Worm (Caenorhabditis elegans) whole organism, young adult: ENCODE measurements around the gene Y55F3C.10.

Experiments
- B0019.2 ChIP-seq: fragments of 200-800 bp; sonication (Bioruptor generic); conservative IDR thresholded peaks from 2 replicates; pipeline ENCODE4 v1.3.6; 2022; ENCODE audit warnings: missing genetic modification reagents, missing genetic modification characterization, missing compliant biosample characterization
- B0336.3 ChIP-seq: fragments of 200-800 bp; sonication (Bioruptor generic); IDR thresholded peaks from 2 replicates; pipeline ENCODE4 v1.3.6; 2022; ENCODE audit warnings: missing genetic modification characterization, missing compliant biosample characterization
- F10E7.11 ChIP-seq: sonication (generic microtip); optimal IDR thresholded peaks from 2 replicates; lab custom pipeline; 2017; ENCODE audit warnings: mild to moderate bottlenecking, missing genetic modification characterization, moderate library complexity, missing compliant biosample characterization
- F22D6.2 ChIP-seq: sonication (generic microtip); optimal IDR thresholded peaks from 2 replicates; lab custom pipeline; 2016; ENCODE audit warnings: mild to moderate bottlenecking, missing genetic modification characterization, missing compliant biosample characterization
- F33H1.4 ChIP-seq: fragments of 200-800 bp; sonication (Bioruptor generic); IDR thresholded peaks from 2 replicates; pipeline ENCODE4 v1.3.6; 2022; ENCODE audit warnings: missing genetic modification reagents, missing genetic modification characterization, missing compliant biosample characterization
- F52B5.7 ChIP-seq: sonication (generic microtip); optimal IDR thresholded peaks from 2 replicates; lab custom pipeline; 2016; ENCODE audit warnings: mild to moderate bottlenecking, missing genetic modification characterization, missing compliant biosample characterization
- T26A5.8 ChIP-seq: sonication (generic microtip); optimal IDR thresholded peaks from 2 replicates; lab custom pipeline; 2016; ENCODE audit warnings: missing genetic modification characterization, missing compliant biosample characterization
- Y53F4B.3 ChIP-seq: fragments of 200-800 bp; sonication (Bioruptor generic); IDR thresholded peaks from 2 replicates; pipeline ENCODE4 v1.3.6; 2022; ENCODE audit warnings: missing genetic modification reagents, missing genetic modification characterization, missing compliant biosample characterization
- Y95B8A.8 ChIP-seq: fragments of 200-800 bp; sonication (Bioruptor generic); IDR thresholded peaks from 2 replicates; pipeline ENCODE4 v1.3.6; 2022; ENCODE audit warnings: missing genetic modification reagents, missing genetic modification characterization, missing compliant biosample characterization
- akir-1 ChIP-seq: fragments of 200-800 bp; sonication (Bioruptor generic); optimal IDR thresholded peaks from 2 replicates; lab custom pipeline; 2018; ENCODE audit warnings: mild to moderate bottlenecking, missing genetic modification characterization, moderate library complexity, missing compliant biosample characterization
- ama-1 ChIP-seq, 3 experiments: fragments of 150-350 bp in 1 of 3; sonication (generic microtip) in 2 of 3; optimal IDR thresholded peaks; 2 replicates each; lab custom pipeline; 2014 to 2018; ENCODE audit warnings: missing biosample characterization in 2 of 3, missing genetic modification characterization in 2 of 3, missing genetic modification reagents in 2 of 3
- atf-7 ChIP-seq: sonication (generic microtip); optimal IDR thresholded peaks from 2 replicates; lab custom pipeline; 2017; ENCODE audit warnings: mild to moderate bottlenecking, missing genetic modification characterization, missing compliant biosample characterization
- attf-3 ChIP-seq: fragments of 200-800 bp; sonication (Bioruptor generic); conservative IDR thresholded peaks from 2 replicates; pipeline ENCODE4 v1.3.6; 2022; ENCODE audit warnings: missing genetic modification reagents, missing genetic modification characterization, missing compliant biosample characterization
- attf-5 ChIP-seq: fragments of 200-800 bp; sonication (Bioruptor generic); optimal IDR thresholded peaks from 2 replicates; lab custom pipeline; 2018; ENCODE audit warnings: mild to moderate bottlenecking, missing genetic modification characterization, missing compliant biosample characterization
- cebp-2 ChIP-seq: fragments of 200-800 bp; sonication (Bioruptor generic); IDR thresholded peaks from 2 replicates; pipeline ENCODE4 v1.3.6; 2022; ENCODE audit warnings: missing genetic modification characterization, missing compliant biosample characterization
- ceh-100 ChIP-seq: fragments of 200-800 bp; sonication (Bioruptor generic); IDR thresholded peaks from 2 replicates; pipeline ENCODE4 v1.3.6; 2022; ENCODE audit warnings: missing genetic modification reagents, missing genetic modification characterization, missing compliant biosample characterization
- dpl-1 ChIP-seq: fragments of 150-350 bp; optimal IDR thresholded peaks from 2 replicates; lab custom pipeline; 2014; ENCODE audit warnings: missing biosample characterization, missing genetic modification reagents, missing genetic modification characterization
- gei-17 ChIP-seq: fragments of 200-800 bp; sonication (Bioruptor generic); optimal IDR thresholded peaks from 2 replicates; lab custom pipeline; 2018; ENCODE audit warnings: mild to moderate bottlenecking, missing genetic modification characterization, missing compliant biosample characterization
- hlh-12 ChIP-seq: sonication (generic microtip); optimal IDR thresholded peaks from 2 replicates; lab custom pipeline; 2016; ENCODE audit warnings: missing genetic modification characterization, missing compliant biosample characterization
- hlh-26 ChIP-seq: fragments of 200-800 bp; sonication (Bioruptor generic); conservative IDR thresholded peaks from 2 replicates; pipeline ENCODE4 v1.3.6; 2022; ENCODE audit warnings: missing genetic modification reagents, missing genetic modification characterization, missing compliant biosample characterization
- hmg-1.2 ChIP-seq: fragments of 200-800 bp; sonication (Bioruptor generic); IDR thresholded peaks from 2 replicates; pipeline ENCODE4 v1.3.6; 2022; ENCODE audit warnings: missing genetic modification reagents, missing genetic modification characterization, missing compliant biosample characterization
- lin-26 ChIP-seq: fragments of 200-800 bp; sonication (Bioruptor generic); IDR thresholded peaks from 2 replicates; pipeline ENCODE4 v1.3.6; 2022; ENCODE audit warnings: missing genetic modification reagents, missing genetic modification characterization, missing compliant biosample characterization
- lin-40 ChIP-seq: sonication (generic microtip); optimal IDR thresholded peaks from 2 replicates; lab custom pipeline; 2016; ENCODE audit warnings: missing genetic modification characterization, mild to moderate bottlenecking, missing compliant biosample characterization, missing genotype, missing genetic modification reagents
- lin-54 ChIP-seq: fragments of 200-800 bp; sonication (Bioruptor generic); optimal IDR thresholded peaks from 2 replicates; lab custom pipeline; 2018; ENCODE audit warnings: mild to moderate bottlenecking, missing genetic modification characterization, missing compliant biosample characterization
- lsy-27 ChIP-seq: sonication (generic microtip); optimal IDR thresholded peaks from 2 replicates; lab custom pipeline; 2017; ENCODE audit warnings: missing genetic modification characterization, mild to moderate bottlenecking, missing compliant biosample characterization, antibody characterized with exemption, missing genotype, borderline replicate concordance; ENCODE audit not compliant: insufficient read depth
- madf-6 ChIP-seq: fragments of 200-800 bp; sonication (Bioruptor generic); IDR thresholded peaks from 2 replicates; pipeline ENCODE4 v1.3.6; 2022; ENCODE audit warnings: missing genetic modification reagents, missing genetic modification characterization, missing compliant biosample characterization
- madf-8 ChIP-seq: fragments of 200-800 bp; sonication (Bioruptor generic); conservative IDR thresholded peaks from 2 replicates; pipeline ENCODE4 v1.3.6; 2022; ENCODE audit warnings: missing genetic modification reagents, missing genetic modification characterization, missing compliant biosample characterization
- mel-28 ChIP-seq: sonication (generic microtip); optimal IDR thresholded peaks from 2 replicates; lab custom pipeline; 2016; ENCODE audit warnings: borderline replicate concordance, mild to moderate bottlenecking, missing genetic modification characterization, missing compliant biosample characterization
- mxl-1 ChIP-seq: sonication (generic microtip); optimal IDR thresholded peaks from 2 replicates; lab custom pipeline; 2016; ENCODE audit warnings: missing genetic modification characterization, missing compliant biosample characterization
- nfya-1 ChIP-seq: sonication (generic microtip); optimal IDR thresholded peaks from 2 replicates; lab custom pipeline; 2017; ENCODE audit warnings: antibody characterized with exemption, missing compliant biosample characterization, missing genetic modification characterization, borderline replicate concordance; ENCODE audit not compliant: insufficient read depth
- nhr-80 ChIP-seq: sonication (generic microtip); optimal IDR thresholded peaks from 2 replicates; lab custom pipeline; 2016; ENCODE audit warnings: missing genetic modification characterization, missing compliant biosample characterization
- nhr-90 ChIP-seq: sonication (generic microtip); optimal IDR thresholded peaks from 2 replicates; lab custom pipeline; 2016; ENCODE audit warnings: missing genotype, mild to moderate bottlenecking, missing genetic modification characterization, missing compliant biosample characterization
- pbrm-1 ChIP-seq: fragments of 200-800 bp; sonication (Bioruptor generic); IDR thresholded peaks from 2 replicates; pipeline ENCODE4 v1.3.6; 2022; ENCODE audit warnings: missing genetic modification reagents, missing genetic modification characterization, missing compliant biosample characterization
- pha-4 ChIP-seq: fragments of 150-350 bp; sonication (generic microtip); optimal IDR thresholded peaks from 2 replicates; lab custom pipeline; 2014; ENCODE audit warnings: missing biosample characterization, missing genetic modification reagents, missing genetic modification characterization
- rpc-1 ChIP-seq, 2 experiments: fragments of 150-350 bp in 1 of 2; sonication (generic microtip) in 1 of 2; optimal IDR thresholded peaks; 2 replicates each; lab custom pipeline; 2014 to 2018; ENCODE audit warnings: missing biosample characterization in 1 of 2, missing genetic modification characterization in 1 of 2, missing genetic modification reagents in 1 of 2, missing genotype in 1 of 2
- snpc-1.1 ChIP-seq: sonication (generic microtip); optimal IDR thresholded peaks from 2 replicates; lab custom pipeline; 2017; ENCODE audit warnings: missing genetic modification characterization, mild to moderate bottlenecking, missing compliant biosample characterization, antibody characterized with exemption, moderate library complexity, missing genotype, missing genetic modification reagents; ENCODE audit not compliant: insufficient read depth
- tbx-9 ChIP-seq: sonication (generic microtip); optimal IDR thresholded peaks from 2 replicates; lab custom pipeline; 2016; ENCODE audit warnings: borderline replicate concordance, missing genetic modification characterization, inconsistent platforms, missing compliant biosample characterization
- xnd-1 ChIP-seq: sonication (generic microtip); optimal IDR thresholded peaks from 2 replicates; lab custom pipeline; 2016; ENCODE audit warnings: missing genotype, missing genetic modification reagents, missing genetic modification characterization, missing compliant biosample characterization
- ztf-28 ChIP-seq: fragments of 200-800 bp; sonication (Bioruptor generic); IDR thresholded peaks from 2 replicates; pipeline ENCODE4 v1.3.6; 2022; ENCODE audit warnings: missing genetic modification reagents, missing genetic modification characterization, missing compliant biosample characterization

The Y55F3C.10 gene

DNA sequence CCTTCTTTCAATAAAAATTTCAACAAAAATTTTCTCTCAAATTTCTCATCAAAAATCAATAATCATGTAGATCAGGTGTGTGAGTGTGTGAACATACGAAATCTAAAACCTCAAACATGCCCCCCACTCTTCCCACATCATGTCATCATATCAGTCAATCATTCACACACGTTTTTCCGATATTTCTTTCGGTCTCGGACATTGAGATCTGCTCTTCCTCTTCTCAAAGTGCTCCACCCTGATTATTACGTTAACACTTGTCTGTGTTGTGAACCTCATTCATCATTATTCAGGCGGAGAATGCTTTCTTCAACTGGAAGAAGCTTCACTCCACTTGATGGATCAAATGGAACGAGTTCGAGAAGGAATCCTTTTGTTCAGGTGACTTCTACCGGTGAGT, 17.2 kb upstream of the Y55F3C.10 start, which contains the start of gene kvs-5:
kvs-5 (plus strand) TSS at position 301 of the 400 bp plus-strand sequence.
- no peak for TF ChIP-seq nfya-1 (tag; lab: Kevin White, UChicago)
- TF ChIP-seq lin-54 (GFP tag; lab: Kevin White, UChicago): no peak
- no peak for TF ChIP-seq ama-1 (optimal IDR thresholded peaks at IDR 0.05; lab: Kevin White, UChicago)
- no peak for TF ChIP-seq ama-1 (GFP tag; optimal IDR thresholded peaks at IDR 0.05; lab: Kevin White, UChicago)
- TF ChIP-seq F10E7.11: no peak
- no peak for TF ChIP-seq mel-28
- TF ChIP-seq hlh-12 (tag; lab: Kevin White, UChicago): no peak
- no peak for TF ChIP-seq attf-3 (GFP tag; lab: Robert Waterston, UW)
- no peak for TF ChIP-seq F52B5.7 (tag; lab: Kevin White, UChicago)
- no peak for TF ChIP-seq pha-4 (tag; lab: Kevin White, UChicago)
- no peak for TF ChIP-seq lsy-27
- no peak for TF ChIP-seq mxl-1 (tag; lab: Kevin White, UChicago)
- no peak for TF ChIP-seq snpc-1.1 (tag; lab: Kevin White, UChicago)
- TF ChIP-seq Y95B8A.8: no peak
- TF ChIP-seq lin-40 (tag; lab: Kevin White, UChicago): no peak
- no peak for TF ChIP-seq gei-17
- no peak for TF ChIP-seq xnd-1
- no peak for TF ChIP-seq akir-1 (GFP tag; lab: Kevin White, UChicago)
- TF ChIP-seq Y53F4B.3 (GFP tag; lab: Robert Waterston, UW): no peak
- TF ChIP-seq nhr-80 (tag; lab: Kevin White, UChicago): no peak
- no peak for TF ChIP-seq tbx-9 (tag; lab: Kevin White, UChicago)

DNA sequence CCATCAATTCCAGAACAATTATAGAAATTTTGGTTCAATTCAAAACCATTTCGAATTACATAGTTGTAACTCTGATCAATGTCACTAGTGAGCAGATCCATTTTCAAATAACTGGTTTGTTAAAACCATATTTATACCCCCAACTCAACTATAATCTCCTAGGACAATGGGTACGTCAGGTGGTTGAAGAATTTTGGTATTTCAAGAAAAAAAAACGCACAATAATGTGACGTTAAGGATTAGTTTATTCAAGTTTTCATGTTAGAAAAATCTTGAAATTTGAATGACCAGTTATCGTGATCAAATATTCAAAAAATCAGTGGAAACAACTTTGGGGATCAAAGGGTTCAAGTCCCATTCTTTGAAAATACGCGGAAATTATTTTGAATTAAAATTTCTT, 11.7 kb upstream of the Y55F3C.10 start, which contains the start of gene srt-24:
srt-24 (minus strand) TSS at position 101 of the 400 bp plus-strand sequence.
- TF ChIP-seq lin-40 (tag; lab: Kevin White, UChicago): no peak
- no peak for TF ChIP-seq madf-6 (GFP tag; lab: Robert Waterston, UW)
- no peak for TF ChIP-seq lin-26 (GFP tag; lab: Robert Waterston, UW)
- TF ChIP-seq B0019.2 (GFP tag; lab: Robert Waterston, UW): no peak
- TF ChIP-seq ceh-100: no peak
- no peak for TF ChIP-seq ztf-28 (GFP tag; lab: Robert Waterston, UW)
- TF ChIP-seq F10E7.11: no peak
- TF ChIP-seq F52B5.7 (tag; lab: Kevin White, UChicago): no peak
- no peak for TF ChIP-seq Y53F4B.3 (GFP tag; lab: Robert Waterston, UW)
- no peak for TF ChIP-seq pbrm-1
- no peak for TF ChIP-seq dpl-1
- TF ChIP-seq F33H1.4: no peak
- no peak for TF ChIP-seq nhr-90 (tag; lab: Kevin White, UChicago)
- no peak for TF ChIP-seq madf-8 (GFP tag; lab: Robert Waterston, UW)
- no peak for TF ChIP-seq T26A5.8 (tag; lab: Kevin White, UChicago)
- TF ChIP-seq, all 124 proteins: peak for 0

DNA sequence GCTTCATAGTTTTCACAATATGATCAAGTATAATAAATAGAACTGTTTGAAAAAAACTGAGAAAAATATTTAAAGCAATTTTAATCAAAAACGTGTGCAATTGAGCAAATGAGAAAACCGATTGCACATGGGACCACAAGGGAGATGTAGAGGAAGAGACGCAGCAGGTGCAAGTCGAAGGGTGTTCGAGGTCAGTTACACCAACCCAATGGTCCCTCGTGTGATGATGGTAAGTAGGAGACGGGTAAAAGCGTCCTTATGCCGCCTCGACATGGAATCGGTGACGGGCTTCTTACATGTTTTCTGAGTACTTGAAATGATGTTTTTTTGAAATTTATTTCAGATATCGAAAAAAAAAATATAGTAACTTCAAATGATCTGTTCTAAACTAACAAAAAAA, 8.8 kb upstream of the Y55F3C.10 start, which contains the start of gene Y55F3C.9:
Y55F3C.9 (minus strand) TSS at position 101 of the 400 bp plus-strand sequence.
- TF ChIP-seq hlh-26 (GFP tag; lab: Robert Waterston, UW): no peak
- TF ChIP-seq rpc-1 (optimal IDR thresholded peaks at IDR 0.05; lab: Kevin White, UChicago): no peak
- TF ChIP-seq rpc-1 (tag; optimal IDR thresholded peaks at IDR 0.05; lab: Kevin White, UChicago): no peak
- no peak for TF ChIP-seq cebp-2

DNA sequence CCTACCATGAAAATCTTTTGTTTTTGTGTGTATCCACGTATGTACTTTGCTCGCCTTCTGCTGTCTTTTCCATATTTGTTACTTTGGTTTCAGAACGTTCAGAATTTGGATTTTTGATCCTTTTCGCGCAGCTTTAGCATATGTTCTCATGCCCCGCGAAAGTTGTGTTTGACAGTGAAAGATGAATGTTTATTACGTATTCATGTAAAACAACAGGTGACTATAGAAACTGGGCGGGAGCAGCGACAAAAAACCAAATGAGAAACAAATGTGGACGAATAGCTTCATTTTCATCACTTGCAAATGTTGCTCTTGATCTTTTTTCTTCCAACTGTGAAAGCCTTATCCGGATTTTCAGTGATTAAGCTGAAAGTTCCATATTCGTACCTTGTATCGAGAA, 2.9 kb downstream of the Y55F3C.10 start, which contains the start of gene clec-164:
clec-164 (plus strand) TSS at position 301 of the 400 bp plus-strand sequence.
- TF ChIP-seq mxl-1 (tag; lab: Kevin White, UChicago) (no peak), F22D6.2 (no peak), B0336.3 (GFP tag; lab: Robert Waterston, UW) (no peak), attf-5 (no peak), hmg-1.2 (GFP tag; lab: Robert Waterston, UW) (no peak), atf-7 (tag; lab: Kevin White, UChicago) (no peak)
- TF ChIP-seq, all 124 proteins: peak for 0
